Worm (Caenorhabditis elegans) whole organism, mixed stage, embryonic: ENCODE results near the gene W05H9.2.

ENCODE experiments used
- blmp-1 ChIP-seq: fragments of 150-350 bp; optimal IDR thresholded peaks from 2 replicates; lab custom pipeline; 2014; ENCODE audit warnings: missing biosample characterization, missing genetic modification characterization
- lin-13 ChIP-seq: fragments of 150-350 bp; optimal IDR thresholded peaks from 2 replicates; lab custom pipeline; 2014; ENCODE audit warnings: missing biosample characterization, missing genetic modification characterization
- mep-1 ChIP-seq: fragments of 150-350 bp; optimal IDR thresholded peaks from 2 replicates; lab custom pipeline; 2017; ENCODE audit warnings: missing biosample characterization, missing genetic modification reagents, missing genetic modification characterization, inconsistent platforms
- nhr-2 ChIP-seq: fragments of 150-350 bp; optimal IDR thresholded peaks from 2 replicates; lab custom pipeline; 2014; ENCODE audit warnings: missing biosample characterization, missing genetic modification characterization
- nhr-237 ChIP-seq: fragments of 150-350 bp; optimal IDR thresholded peaks from 2 replicates; lab custom pipeline; 2014; ENCODE audit warnings: missing biosample characterization, missing genetic modification characterization
- nhr-28 ChIP-seq: fragments of 150-350 bp; optimal IDR thresholded peaks from 2 replicates; lab custom pipeline; 2014; ENCODE audit warnings: missing biosample characterization, missing genetic modification characterization
- nhr-76 ChIP-seq: sonication (generic microtip); optimal IDR thresholded peaks from 2 replicates; lab custom pipeline; 2017; ENCODE audit warnings: missing biosample characterization, missing genetic modification characterization
- pha-4 ChIP-seq: fragments of 150-350 bp; optimal IDR thresholded peaks from 2 replicates; lab custom pipeline; 2018; ENCODE audit warnings: missing biosample characterization, missing genetic modification reagents, missing genetic modification characterization
- sem-2 ChIP-seq: fragments of 200-800 bp; sonication (Bioruptor generic); optimal IDR thresholded peaks from 2 replicates; lab custom pipeline; 2018; ENCODE audit warnings: mild to moderate bottlenecking, missing genetic modification characterization, missing compliant biosample characterization
- unc-62 ChIP-seq: fragments of 150-350 bp; optimal IDR thresholded peaks from 2 replicates; lab custom pipeline; 2014; ENCODE audit warnings: missing biosample characterization, missing genetic modification reagents, missing genetic modification characterization

DNA sequence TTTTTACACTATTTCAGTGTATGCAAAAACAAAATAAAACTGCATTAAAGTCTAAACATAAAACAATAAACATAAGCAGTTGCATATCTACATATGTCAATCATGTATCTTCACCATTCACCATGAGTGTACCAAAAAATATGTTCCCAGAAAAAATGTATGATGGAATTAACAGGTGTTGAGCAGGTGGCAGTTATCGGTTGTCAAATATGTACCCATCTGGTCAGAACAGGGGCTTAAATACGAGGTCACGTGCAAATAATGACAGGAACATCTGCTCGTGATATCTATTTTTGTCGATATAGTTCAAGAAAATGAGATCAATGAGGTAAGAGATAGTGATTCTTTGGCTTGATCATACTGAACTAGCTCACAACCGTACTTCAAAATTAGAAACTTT, 7.8 kb upstream of the W05H9.2 start:
- TF ChIP-seq nhr-28 (no peak), unc-62 (peak; percentile 57), mep-1 (tag; lab: Kevin White, UChicago) (no peak), blmp-1 (tag; lab: Kevin White, UChicago) (no peak), sem-2 (GFP tag; lab: Kevin White, UChicago) (no peak), nhr-76 (tag; lab: Kevin White, UChicago) (no peak), lin-13 (tag; lab: Kevin White, UChicago) (no peak), nhr-237 (tag; lab: Kevin White, UChicago) (no peak), nhr-2 (tag; lab: Kevin White, UChicago) (peak; percentile 87), pha-4 (tag; lab: Kevin White, UChicago) (no peak)
